Fruit fly (Drosophila melanogaster) whole organism, embryonic: ENCODE measurements around the gene Tomosyn.
A peak's percentile ranks its signal among the peaks of the same experiment; 100 is the strongest.

ENCODE experiments used
- Atf3 ChIP-seq: fragments of 200-800 bp; sonication (Bioruptor generic); optimal IDR thresholded peaks from 3 replicates; lab custom pipeline; 2016; ENCODE audit warnings: missing biosample characterization, missing genetic modification characterization
- Bdp1 ChIP-seq: fragments of 200-800 bp; sonication (Bioruptor generic); optimal IDR thresholded peaks from 3 replicates; lab custom pipeline; 2016; ENCODE audit warnings: missing biosample characterization, missing genetic modification characterization
- CG10147 ChIP-seq: fragments of 200-800 bp; sonication (Bioruptor generic); optimal IDR thresholded peaks from 2 replicates; lab custom pipeline; 2019; ENCODE audit warnings: missing biosample characterization, mild to moderate bottlenecking, missing genetic modification characterization, moderate library complexity
- CG12769 ChIP-seq: fragments of 200-800 bp; sonication (Bioruptor generic); optimal IDR thresholded peaks from 2 replicates; lab custom pipeline; 2019; ENCODE audit warnings: missing biosample characterization, mild to moderate bottlenecking, missing genetic modification characterization, moderate library complexity
- CG13123 ChIP-seq: fragments of 200-800 bp; sonication (Bioruptor generic); optimal IDR thresholded peaks from 2 replicates; lab custom pipeline; 2016; ENCODE audit warnings: missing biosample characterization, missing genetic modification characterization
- CG13775 ChIP-seq: fragments of 200-800 bp; sonication (Bioruptor generic); optimal IDR thresholded peaks from 3 replicates; lab custom pipeline; 2017; ENCODE audit warnings: missing biosample characterization, mild to moderate bottlenecking, missing genetic modification characterization
- CG15011 ChIP-seq: fragments of 200-800 bp; sonication (Bioruptor generic); optimal IDR thresholded peaks from 3 replicates; lab custom pipeline; 2018; ENCODE audit warnings: missing biosample characterization, mild to moderate bottlenecking, missing genetic modification characterization
- CG15479 ChIP-seq: fragments of 200-800 bp; sonication (Bioruptor generic); optimal IDR thresholded peaks from 3 replicates; lab custom pipeline; 2019; ENCODE audit warnings: missing biosample characterization, mild to moderate bottlenecking, missing genetic modification characterization, moderate library complexity
- CG16863 ChIP-seq: fragments of 200-800 bp; sonication (Bioruptor generic); optimal IDR thresholded peaks from 3 replicates; lab custom pipeline; 2016; ENCODE audit warnings: missing biosample characterization, missing genetic modification characterization
- CG17802 ChIP-seq: fragments of 200-800 bp; sonication (Bioruptor generic); optimal IDR thresholded peaks from 2 replicates; lab custom pipeline; 2018; ENCODE audit warnings: missing biosample characterization, mild to moderate bottlenecking, missing genetic modification characterization, moderate library complexity
- CG17829 ChIP-seq: fragments of 200-800 bp; optimal IDR thresholded peaks from 2 replicates; lab custom pipeline; 2019; ENCODE audit warnings: missing biosample characterization, mild to moderate bottlenecking, missing genetic modification characterization, moderate library complexity
- CG30020 ChIP-seq: fragments of 200-800 bp; optimal IDR thresholded peaks from 2 replicates; lab custom pipeline; 2019; ENCODE audit warnings: missing biosample characterization, mild to moderate bottlenecking, missing genetic modification characterization, moderate library complexity
- CG3163 ChIP-seq: fragments of 200-800 bp; sonication (Bioruptor generic); optimal IDR thresholded peaks from 3 replicates; lab custom pipeline; 2016; ENCODE audit warnings: missing biosample characterization, missing genetic modification characterization
- CG34224 ChIP-seq: fragments of 200-800 bp; sonication (Bioruptor generic); IDR thresholded peaks from 3 replicates; pipeline ENCODE4 v1.3.6; 2022; ENCODE audit warnings: missing biosample characterization, missing genetic modification characterization; ENCODE audit not compliant: partially characterized antibody
- CG42726 ChIP-seq: fragments of 200-800 bp; sonication (Bioruptor generic); IDR thresholded peaks from 2 replicates; pipeline ENCODE4 v1.3.6; 2022; ENCODE audit warnings: missing biosample characterization, missing genetic modification characterization; ENCODE audit not compliant: partially characterized antibody
- CG4360 ChIP-seq: fragments of 200-800 bp; sonication (Bioruptor generic); IDR thresholded peaks from 2 replicates; pipeline ENCODE4 v1.3.6; 2022; ENCODE audit warnings: missing biosample characterization, missing genetic modification characterization
- CG8290 ChIP-seq, 3 experiments: fragments of 200-800 bp; sonication (Bioruptor generic); optimal IDR thresholded peaks; 2 replicates each; lab custom pipeline; 2016 to 2019; ENCODE audit warnings: missing biosample characterization in 3 of 3, missing genetic modification characterization in 3 of 3, mild to moderate bottlenecking in 2 of 3, moderate library complexity in 1 of 3
- Dref ChIP-seq: fragments of 200-800 bp; sonication (Bioruptor generic); IDR thresholded peaks from 2 replicates; pipeline ENCODE4 v1.3.6; 2022; ENCODE audit warnings: missing biosample characterization, missing genetic modification characterization
- Ets97D ChIP-seq: fragments of 200-800 bp; sonication (Bioruptor generic); optimal IDR thresholded peaks from 3 replicates; lab custom pipeline; 2016; ENCODE audit warnings: missing biosample characterization, missing genetic modification characterization
- HmgD ChIP-seq: fragments of 200-800 bp; sonication (Bioruptor generic); optimal IDR thresholded peaks from 3 replicates; lab custom pipeline; 2016; ENCODE audit warnings: missing biosample characterization, missing genetic modification characterization
- Hmx ChIP-seq: fragments of 200-800 bp; sonication (Bioruptor generic); optimal IDR thresholded peaks from 2 replicates; lab custom pipeline; 2016; ENCODE audit warnings: missing biosample characterization, missing genetic modification characterization
- Hr3 ChIP-seq: fragments of 200-800 bp; sonication (Bioruptor generic); optimal IDR thresholded peaks from 3 replicates; lab custom pipeline; 2016; ENCODE audit warnings: missing biosample characterization, missing genetic modification characterization
- Hr78 ChIP-seq, 2 experiments: fragments of 200-800 bp in 1 of 2; fragments of >200 bp in 1 of 2; sonication (Bioruptor generic) in 1 of 2; optimal IDR thresholded peaks; 2 replicates each; lab custom pipeline; 2017 to 2019; ENCODE audit warnings: missing biosample characterization in 2 of 2, missing genetic modification characterization in 2 of 2, mild to moderate bottlenecking in 1 of 2, moderate library complexity in 1 of 2
- Lim3 ChIP-seq: fragments of 200-800 bp; sonication (Bioruptor generic); IDR thresholded peaks from 2 replicates; pipeline ENCODE4 v1.3.6; 2022; ENCODE audit warnings: missing biosample characterization, missing genetic modification characterization
- Nf-YC ChIP-seq: fragments of 200-800 bp; optimal IDR thresholded peaks from 3 replicates; lab custom pipeline; 2019; ENCODE audit warnings: missing biosample characterization, mild to moderate bottlenecking, missing genetic modification characterization, moderate library complexity
- NfI ChIP-seq: fragments of 200-800 bp; sonication (Bioruptor generic); optimal IDR thresholded peaks from 3 replicates; lab custom pipeline; 2018; ENCODE audit warnings: missing biosample characterization, mild to moderate bottlenecking, missing genetic modification characterization, moderate library complexity
- Sry-β ChIP-seq: fragments of 200-800 bp; sonication (Bioruptor generic); optimal IDR thresholded peaks from 2 replicates; lab custom pipeline; 2018; ENCODE audit warnings: missing biosample characterization, mild to moderate bottlenecking, missing genetic modification characterization, moderate library complexity
- aop ChIP-seq: fragments of 200-800 bp; sonication (Bioruptor generic); IDR thresholded peaks from 2 replicates; pipeline ENCODE4 v1.3.6; 2022; ENCODE audit warnings: missing biosample characterization, missing genetic modification characterization
- az2 ChIP-seq: fragments of 200-800 bp; sonication (Bioruptor generic); optimal IDR thresholded peaks from 3 replicates; lab custom pipeline; 2016; ENCODE audit warnings: missing biosample characterization, missing genetic modification characterization
- caup ChIP-seq: fragments of 200-800 bp; sonication (Bioruptor generic); optimal IDR thresholded peaks from 3 replicates; lab custom pipeline; 2017; ENCODE audit warnings: missing biosample characterization, mild to moderate bottlenecking, missing genetic modification characterization, moderate library complexity; ENCODE audit not compliant: severe bottlenecking
- cg ChIP-seq: fragments of 200-800 bp; sonication (Bioruptor generic); optimal IDR thresholded peaks from 3 replicates; lab custom pipeline; 2019; ENCODE audit warnings: missing biosample characterization, mild to moderate bottlenecking, missing genetic modification characterization, moderate library complexity
- chinmo ChIP-seq: fragments of 200-800 bp; sonication (Bioruptor generic); IDR thresholded peaks from 4 replicates; pipeline ENCODE4 v1.3.6; 2022; ENCODE audit warnings: missing biosample characterization, missing genetic modification characterization; ENCODE audit not compliant: partially characterized antibody
- cwo ChIP-seq: fragments of 200-800 bp; sonication (Bioruptor generic); optimal IDR thresholded peaks from 3 replicates; lab custom pipeline; 2017; ENCODE audit warnings: missing biosample characterization, missing genetic modification characterization, mild to moderate bottlenecking, moderate library complexity, missing genetic modification reagents
- dimm ChIP-seq: fragments of 200-800 bp; sonication (Bioruptor generic); IDR thresholded peaks from 2 replicates; pipeline ENCODE4 v1.3.6; 2022; ENCODE audit warnings: missing biosample characterization, missing genetic modification characterization
- dpn ChIP-seq, 2 experiments: fragments of 200-800 bp; sonication (Bioruptor generic); optimal IDR thresholded peaks; 3 replicates each; lab custom pipeline; 2016; ENCODE audit warnings: missing biosample characterization in 2 of 2, missing genetic modification characterization in 2 of 2
- emc ChIP-seq: fragments of 200-800 bp; sonication (Bioruptor generic); optimal IDR thresholded peaks from 2 replicates; lab custom pipeline; 2016; ENCODE audit warnings: missing biosample characterization, missing genetic modification characterization
- fd96Cb ChIP-seq: fragments of 200-800 bp; sonication (Bioruptor generic); optimal IDR thresholded peaks from 2 replicates; lab custom pipeline; 2018; ENCODE audit warnings: missing biosample characterization, mild to moderate bottlenecking, missing genetic modification characterization, moderate library complexity
- gcm ChIP-seq: fragments of 200-800 bp; sonication (Bioruptor generic); optimal IDR thresholded peaks from 2 replicates; lab custom pipeline; 2019; ENCODE audit warnings: missing biosample characterization, mild to moderate bottlenecking, missing genetic modification characterization, moderate library complexity
- her ChIP-seq: fragments of 200-800 bp; sonication (Bioruptor generic); optimal IDR thresholded peaks from 2 replicates; lab custom pipeline; 2016; ENCODE audit warnings: missing biosample characterization, missing genetic modification characterization
- klu ChIP-seq: fragments of 200-800 bp; sonication (Bioruptor generic); IDR thresholded peaks from 2 replicates; pipeline ENCODE4 v1.3.6; 2022; ENCODE audit warnings: missing biosample characterization, missing genetic modification characterization
- lilli ChIP-seq: fragments of 200-800 bp; sonication (Bioruptor generic); optimal IDR thresholded peaks from 3 replicates; lab custom pipeline; 2016; ENCODE audit warnings: missing biosample characterization, missing genetic modification characterization
- pfk ChIP-seq: fragments of 200-800 bp; sonication (Bioruptor generic); optimal IDR thresholded peaks from 2 replicates; lab custom pipeline; 2018; ENCODE audit warnings: missing biosample characterization, mild to moderate bottlenecking, missing genetic modification characterization, moderate library complexity
- scrt ChIP-seq: fragments of 200-800 bp; sonication (Bioruptor generic); optimal IDR thresholded peaks from 2 replicates; lab custom pipeline; 2018; ENCODE audit warnings: missing biosample characterization, mild to moderate bottlenecking, missing genetic modification characterization, moderate library complexity
- sens-2 ChIP-seq: fragments of 200-800 bp; sonication (Bioruptor generic); IDR thresholded peaks from 2 replicates; pipeline ENCODE4 v1.3.6; 2022; ENCODE audit warnings: missing biosample characterization, missing genetic modification characterization
- stwl ChIP-seq: fragments of 200-800 bp; sonication (Bioruptor generic); optimal IDR thresholded peaks from 3 replicates; lab custom pipeline; 2018; ENCODE audit warnings: missing biosample characterization, mild to moderate bottlenecking, missing genetic modification characterization, moderate library complexity
- tll ChIP-seq, 2 experiments: fragments of 200-800 bp in 1 of 2; fragments of >200 bp in 1 of 2; sonication (Bioruptor generic) in 1 of 2; optimal IDR thresholded peaks; 2 replicates each; lab custom pipeline; 2017 to 2019; ENCODE audit warnings: missing biosample characterization in 2 of 2, missing genetic modification characterization in 2 of 2, mild to moderate bottlenecking in 1 of 2, moderate library complexity in 1 of 2
- zen2 ChIP-seq: fragments of 200-800 bp; sonication (Bioruptor generic); IDR thresholded peaks from 3 replicates; pipeline ENCODE4 v1.3.6; 2022; ENCODE audit warnings: missing biosample characterization, missing genetic modification characterization; ENCODE audit not compliant: partially characterized antibody

Tomosyn gene

DNA sequence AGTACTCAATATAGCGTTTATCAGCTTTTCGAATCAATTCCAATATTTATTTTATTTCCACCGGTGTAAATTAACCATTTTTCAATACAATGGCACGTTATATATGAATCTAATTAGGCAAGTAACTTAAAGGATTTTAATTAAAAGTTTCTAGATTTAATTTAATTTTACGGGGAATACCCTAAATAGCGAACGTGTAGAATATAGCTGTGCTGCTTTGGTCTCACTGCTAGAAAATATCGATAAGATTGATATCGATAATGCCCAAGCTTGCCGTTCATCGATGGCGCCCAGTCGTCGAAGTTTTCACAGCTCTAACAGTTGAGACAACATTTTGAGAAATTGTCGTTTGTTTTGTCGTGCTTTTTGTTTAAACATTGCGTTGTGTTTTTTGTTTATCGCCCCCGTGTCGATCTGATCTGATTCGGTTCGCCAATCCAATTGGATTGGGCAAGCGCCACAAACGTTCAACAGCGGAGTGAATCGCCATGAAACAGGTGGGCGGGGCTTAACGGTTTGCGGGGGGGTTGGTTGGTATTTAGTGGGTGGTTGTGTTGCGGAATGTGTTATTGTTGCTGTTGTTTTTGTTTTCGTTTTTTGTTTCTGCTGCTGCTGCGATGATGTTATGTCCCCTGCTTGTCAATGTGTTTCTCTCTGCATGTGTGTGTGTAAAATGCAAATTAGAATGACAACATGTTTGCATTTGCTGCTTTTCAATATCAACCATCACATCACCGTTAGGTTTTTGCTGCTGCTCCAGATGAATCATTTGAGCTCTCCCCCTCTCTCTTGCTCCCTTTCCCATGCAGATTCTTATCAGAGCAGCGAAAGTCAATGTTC is at the start of gene Tomosyn (continued):
- TF ChIP-seq CG17829 (tag; lab: Kevin White, UChicago) (peak; percentile 62), Atf3 (GFP tag; lab: Kevin White, UChicago) (no peak), zen2 (GFP tag; lab: Robert Waterston, UW) (peak; percentile 29; the same call in 1 of the 3 replicates), CG15011 (no peak), Bdp1 (no peak), CG17802 (tag; lab: Kevin White, UChicago) (no peak), dimm (GFP tag; lab: Robert Waterston, UW) (no peak), Sry-β (GFP tag; lab: Kevin White, UChicago) (no peak), caup (GFP tag; lab: Kevin White, UChicago) (no peak), stwl (tag; lab: Kevin White, UChicago) (peak; percentile 86), klu (GFP tag; lab: Robert Waterston, UW) (peak; percentile 68; the same call in 1 of the 2 replicates), tll (GFP tag; optimal IDR thresholded peaks at IDR 0.05; lab: Kevin White, UChicago) (no peak), lilli (GFP tag; lab: Kevin White, UChicago) (peak; percentile 59), gcm (GFP tag; lab: Kevin White, UChicago) (peak; percentile 25), NfI (GFP tag; lab: Kevin White, UChicago) (peak; percentile 7), CG12769 (tag; lab: Kevin White, UChicago) (peak; percentile 14), sens-2 (GFP tag; lab: Robert Waterston, UW) (no peak), cg (GFP tag; lab: Kevin White, UChicago) (peak; percentile 28), Lim3 (GFP tag; lab: Robert Waterston, UW) (no peak), CG16863 (GFP tag; lab: Kevin White, UChicago) (peak; percentile 18), CG15479 (GFP tag; lab: Kevin White, UChicago) (no peak), CG8290 (GFP tag; optimal IDR thresholded peaks at IDR 0.05; lab: Kevin White, UChicago) (no peak), CG8290 (tag; optimal IDR thresholded peaks at IDR 0.05; lab: Kevin White, UChicago) (peak in 1 of 2 experiments; percentile 49), Ets97D (GFP tag; lab: Kevin White, UChicago) (peak; percentile 67), pfk (no peak), CG42726 (GFP tag; lab: Robert Waterston, UW) (no peak), scrt (GFP tag; lab: Kevin White, UChicago) (peak; percentile 84), Hr3 (GFP tag; lab: Kevin White, UChicago) (peak; percentile 35), Dref (GFP tag; lab: Robert Waterston, UW) (peak; percentile 93), CG34224 (GFP tag; lab: Robert Waterston, UW) (peak; percentile 78), chinmo (GFP tag; lab: Robert Waterston, UW) (peak; percentile 67; the same call in 2 of the 4 replicates), cwo (GFP tag; lab: Kevin White, UChicago) (no peak), emc (GFP tag; lab: Kevin White, UChicago) (no peak), Nf-YC (tag; lab: Kevin White, UChicago) (peak; percentile 53), CG30020 (tag; lab: Kevin White, UChicago) (peak; percentile 14), CG3163 (GFP tag; lab: Kevin White, UChicago) (no peak), dpn (GFP tag; optimal IDR thresholded peaks at IDR 0.05; lab: Kevin White, UChicago) (peak; percentile 10 to 39), fd96Cb (peak; percentile 14), CG13123 (GFP tag; lab: Kevin White, UChicago) (peak; percentile 4), Hmx (GFP tag; lab: Kevin White, UChicago) (no peak), Hr78 (GFP tag; optimal IDR thresholded peaks at IDR 0.05; lab: Kevin White, UChicago) (no peak), az2 (GFP tag; lab: Kevin White, UChicago) (peak; percentile 25), CG13775 (peak; percentile 26), CG10147 (GFP tag; lab: Kevin White, UChicago) (peak; percentile 12), HmgD (GFP tag; lab: Kevin White, UChicago) (no peak), CG4360 (GFP tag; lab: Robert Waterston, UW) (no peak), aop (GFP tag; lab: Robert Waterston, UW) (no peak), her (GFP tag; lab: Kevin White, UChicago) (peak; percentile 48)
